Fruit fly (Drosophila melanogaster): ENCODE measurements around the gene CG33290.
A peak's percentile ranks its signal among the peaks of the same experiment; 100 is the strongest.

CG33290 gene

DNA sequence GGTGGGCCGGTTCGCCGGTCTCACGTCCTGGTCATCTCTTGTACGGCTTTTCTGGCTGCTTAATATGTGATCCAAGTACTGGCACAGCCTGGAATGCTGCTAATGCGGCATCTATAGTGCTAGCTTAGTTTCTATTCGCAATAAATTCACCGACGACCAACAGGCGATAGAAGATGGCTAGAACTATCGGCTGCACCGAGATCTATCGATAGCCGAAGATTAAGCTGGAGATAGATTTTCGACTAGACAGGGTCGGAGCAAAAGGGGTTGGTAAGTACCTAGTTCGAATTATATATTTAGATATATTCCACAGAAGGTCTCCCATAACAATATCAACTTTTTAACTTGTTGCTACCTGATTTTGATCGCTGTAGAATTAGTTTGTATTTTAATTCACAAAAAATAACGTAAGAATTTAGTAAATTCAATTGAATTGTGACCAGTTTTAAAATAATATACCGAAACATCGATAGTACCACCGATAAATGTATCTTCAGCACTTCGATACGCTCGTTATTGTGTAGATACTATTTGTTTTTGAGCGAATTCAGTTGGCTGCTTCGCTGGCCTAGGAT is 34.7 kb upstream of the CG33290 start, which contains the start of the genes Glg1 and M6 (continued):
- TF ChIP-seq org-1 (GFP tag; optimal IDR thresholded peaks at IDR 0.05) = peak; percentile 31
- TF ChIP-seq Hand (GFP tag; optimal IDR thresholded peaks at IDR 0.05) = no peak
- TF ChIP-seq CG1832 (GFP tag; optimal IDR thresholded peaks at IDR 0.05) = no peak
- peak; percentile 49 for TF ChIP-seq stwl (tag; optimal IDR thresholded peaks at IDR 0.05)
- TF ChIP-seq CG16815 (GFP tag; optimal IDR thresholded peaks at IDR 0.05) = peak; percentile 43
- no peak for TF ChIP-seq prd (optimal IDR thresholded peaks at IDR 0.05)
- TF ChIP-seq prd (GFP tag; IDR thresholded peaks at IDR 0.05) = peak; percentile 72
- TF ChIP-seq CG32532 (GFP tag; IDR thresholded peaks at IDR 0.05) = peak; percentile 65
- peak; percentile 57; the same call in 2 of the 3 replicates for TF ChIP-seq ase (GFP tag; IDR thresholded peaks at IDR 0.05)
- TF ChIP-seq ftz-f1 (GFP tag; optimal IDR thresholded peaks at IDR 0.05) = peak; percentile 12
- TF ChIP-seq CG2120 (GFP tag; optimal IDR thresholded peaks at IDR 0.05) = peak; percentile 89
- TF ChIP-seq CG3995 (GFP tag; optimal IDR thresholded peaks at IDR 0.05) = peak; percentile 80
- peak; percentile 95 for TF ChIP-seq sens (GFP tag)
- peak; percentile 47 for TF ChIP-seq cwo (GFP tag; optimal IDR thresholded peaks at IDR 0.05)
- TF ChIP-seq Stat92E (GFP tag; optimal IDR thresholded peaks at IDR 0.05) = peak in 1 of 3 experiments; percentile 53
- peak; percentile 40 for TF ChIP-seq kni (GFP tag; optimal IDR thresholded peaks at IDR 0.05)
- TF ChIP-seq D19B (GFP tag; optimal IDR thresholded peaks at IDR 0.05) = peak; percentile 21
- TF ChIP-seq CG8281 (tag; optimal IDR thresholded peaks at IDR 0.05) = no peak
- no peak for TF ChIP-seq sima (GFP tag; optimal IDR thresholded peaks at IDR 0.05)
- TF ChIP-seq CoRest (tag; optimal IDR thresholded peaks at IDR 0.05) = peak; percentile 83
- peak; percentile 71 for TF ChIP-seq Hr3 (GFP tag; optimal IDR thresholded peaks at IDR 0.05)
- TF ChIP-seq sob (GFP tag; IDR thresholded peaks at IDR 0.05) = peak; percentile 69
- peak; percentile 69 for TF ChIP-seq CG3281 (GFP tag; optimal IDR thresholded peaks at IDR 0.05)
- peak; percentile 63 for TF ChIP-seq CTCF (GFP tag; optimal IDR thresholded peaks at IDR 0.05)
- TF ChIP-seq HLHmδ (GFP tag; optimal IDR thresholded peaks at IDR 0.05) = no peak
- peak; percentile 13 for TF ChIP-seq gcm2 (GFP tag; optimal IDR thresholded peaks at IDR 0.05)
- TF ChIP-seq crc (GFP tag; optimal IDR thresholded peaks at IDR 0.05) = no peak
- TF ChIP-seq fd3F (GFP tag; optimal IDR thresholded peaks at IDR 0.05) = peak; percentile 38
- peak; percentile 60 for TF ChIP-seq Sox102F (GFP tag; optimal IDR thresholded peaks at IDR 0.05)
- TF ChIP-seq Fer3 (tag; optimal IDR thresholded peaks at IDR 0.05) = peak; percentile 17
- TF ChIP-seq CG13287 (GFP tag; IDR thresholded peaks at IDR 0.05; ENCODE audit: partially characterized antibody) = peak; percentile 93
- no peak for TF ChIP-seq Hr39 (optimal IDR thresholded peaks at IDR 0.05)
- peak; percentile 83 for TF ChIP-seq CG14710 (tag; optimal IDR thresholded peaks at IDR 0.05)
- TF ChIP-seq CG10274 (GFP tag; optimal IDR thresholded peaks at IDR 0.05) = no peak
- peak; percentile 94 for TF ChIP-seq Doc3 (GFP tag; IDR thresholded peaks at IDR 0.05; ENCODE audit: partially characterized antibody)
- TF ChIP-seq amos (GFP tag; IDR thresholded peaks at IDR 0.05; ENCODE audit: partially characterized antibody) = peak; percentile 93
- peak; percentile 54 for TF ChIP-seq CG33557 (GFP tag; optimal IDR thresholded peaks at IDR 0.05)
- TF ChIP-seq ERR (GFP tag; optimal IDR thresholded peaks at IDR 0.05) = peak; percentile 34
- TF ChIP-seq CG12071 (GFP tag; optimal IDR thresholded peaks at IDR 0.05) = no peak
- TF ChIP-seq D19A (tag; optimal IDR thresholded peaks at IDR 0.05) = peak; percentile 51
- no peak for TF ChIP-seq CG3163 (GFP tag; optimal IDR thresholded peaks at IDR 0.05)
- TF ChIP-seq Atf3 (GFP tag; optimal IDR thresholded peaks at IDR 0.05) = peak; percentile 32
- TF ChIP-seq gro (GFP tag; optimal IDR thresholded peaks at IDR 0.05) = peak; percentile 37
- TF ChIP-seq CG18262 (tag; optimal IDR thresholded peaks at IDR 0.05) = peak; percentile 64
- peak; percentile 92 for TF ChIP-seq CG6791 (GFP tag; IDR thresholded peaks at IDR 0.05; ENCODE audit: partially characterized antibody)
- peak; percentile 96 for TF ChIP-seq Scr (GFP tag; IDR thresholded peaks at IDR 0.05; ENCODE audit: partially characterized antibody)
- TF ChIP-seq Dp (GFP tag; optimal IDR thresholded peaks at IDR 0.05) = peak; percentile 33
- TF ChIP-seq CG18476 (GFP tag; optimal IDR thresholded peaks at IDR 0.05) = peak; percentile 0
- peak; percentile 99 for TF ChIP-seq Neu2 (GFP tag; optimal IDR thresholded peaks at IDR 0.05; ENCODE audit: borderline replicate concordance)
- TF ChIP-seq lilli (GFP tag; optimal IDR thresholded peaks at IDR 0.05) = peak; percentile 81

Measured in whole organism, embryonic.